Comparison of ENCODE assay signal across 1 fruit fly cellular context in genomic region chr3L:4360376-4360703, dm6.
TF ChIP-seq lines count a peak whose summit lies in the region.

No protein-coding gene starts in this region.

TF ChIP-seq in whole organism, embryonic, 481 proteins besides CTCF, POLR2A, EP300 and RAD21 (continued from another document):
- no peak for TF ChIP-seq sr (GFP tag; IDR thresholded peaks at IDR 0.05; lab: Robert Waterston, UW)
- no peak for TF ChIP-seq Dp (GFP tag; optimal IDR thresholded peaks at IDR 0.05; lab: Kevin White, UChicago)
- TF ChIP-seq Dref (GFP tag; IDR thresholded peaks at IDR 0.05; lab: Robert Waterston, UW), result no peak
- no peak for TF ChIP-seq CG8290 (GFP tag; optimal IDR thresholded peaks at IDR 0.05; lab: Kevin White, UChicago)
- TF ChIP-seq CG8290 (tag; optimal IDR thresholded peaks at IDR 0.05; lab: Kevin White, UChicago), result no peak
- TF ChIP-seq CrebB (tag; optimal IDR thresholded peaks at IDR 0.05; lab: Kevin White, UChicago), result no peak
- TF ChIP-seq Nf-YC (tag; optimal IDR thresholded peaks at IDR 0.05; lab: Kevin White, UChicago), result peak; percentile 1
- TF ChIP-seq Fer2 (tag; optimal IDR thresholded peaks at IDR 0.05; lab: Kevin White, UChicago), result no peak
- no peak for TF ChIP-seq CG7745 (tag; optimal IDR thresholded peaks at IDR 0.05; lab: Kevin White, UChicago)
- TF ChIP-seq unc-4 (GFP tag; IDR thresholded peaks at IDR 0.05; lab: Robert Waterston, UW; ENCODE audit: partially characterized antibody), result no peak
- no peak for TF ChIP-seq CG4282 (GFP tag; optimal IDR thresholded peaks at IDR 0.05; lab: Kevin White, UChicago)
- TF ChIP-seq ham (GFP tag; IDR thresholded peaks at IDR 0.05; lab: Robert Waterston, UW), result no peak
- TF ChIP-seq shn (GFP tag; optimal IDR thresholded peaks at IDR 0.05; lab: Kevin White, UChicago), result no peak
- no peak for TF ChIP-seq Eip74EF (GFP tag; optimal IDR thresholded peaks at IDR 0.05; lab: Kevin White, UChicago)
- peak; percentile 77 for TF ChIP-seq vvl (GFP tag; IDR thresholded peaks at IDR 0.05; lab: Robert Waterston, UW)
- no peak for TF ChIP-seq CG4328 (GFP tag; optimal IDR thresholded peaks at IDR 0.05; lab: Kevin White, UChicago)
